Worm (Caenorhabditis elegans) whole organism, L4 larva: ENCODE results near the gene W08F4.10.

Experiments
- F26F4.8 ChIP-seq: fragments of 200-800 bp; sonication (Bioruptor generic); conservative IDR thresholded peaks from 2 replicates; pipeline ENCODE4 v1.3.6; 2022; ENCODE audit warnings: missing genetic modification characterization, missing compliant biosample characterization
- F37D6.2 ChIP-seq: sonication (generic microtip); optimal IDR thresholded peaks from 2 replicates; lab custom pipeline; 2016; ENCODE audit warnings: mild to moderate bottlenecking, missing genetic modification characterization, missing compliant biosample characterization
- F49E8.2 ChIP-seq: sonication (generic microtip); optimal IDR thresholded peaks from 2 replicates; lab custom pipeline; 2016; ENCODE audit warnings: missing compliant biosample characterization, mild to moderate bottlenecking, missing genetic modification characterization, borderline replicate concordance
- Y48G9A.11 ChIP-seq: fragments of 200-800 bp; sonication (Bioruptor generic); IDR thresholded peaks from 2 replicates; pipeline ENCODE4 v1.3.6; 2022; ENCODE audit warnings: missing genetic modification reagents, missing genetic modification characterization, missing compliant biosample characterization
- aha-1 ChIP-seq: fragments of 150-350 bp; peaks from one replicate; lab custom pipeline; 2014; ENCODE audit warnings: missing biosample characterization, missing genetic modification characterization
- ceh-20 ChIP-seq: fragments of 200-800 bp; sonication (Bioruptor generic); IDR thresholded peaks from 2 replicates; pipeline ENCODE4 v1.3.6; 2022; ENCODE audit warnings: missing genetic modification reagents, missing genetic modification characterization, missing compliant biosample characterization
- ceh-28 ChIP-seq: fragments of 150-350 bp; optimal IDR thresholded peaks from 2 replicates; lab custom pipeline; 2014; ENCODE audit warnings: missing biosample characterization, missing genetic modification reagents, missing genetic modification characterization
- ceh-32 ChIP-seq: sonication (generic microtip); optimal IDR thresholded peaks from 2 replicates; lab custom pipeline; 2016; ENCODE audit warnings: mild to moderate bottlenecking, missing genetic modification characterization, missing compliant biosample characterization; ENCODE audit not compliant: poor library complexity
- ceh-82 ChIP-seq: sonication (generic microtip); optimal IDR thresholded peaks from 2 replicates; lab custom pipeline; 2017; ENCODE audit warnings: missing biosample characterization, missing genetic modification characterization
- cey-2 ChIP-seq: sonication (generic microtip); optimal IDR thresholded peaks from 3 replicates; lab custom pipeline; 2017; ENCODE audit warnings: missing genetic modification characterization, mild to moderate bottlenecking, missing compliant biosample characterization, antibody characterized with exemption, borderline replicate concordance; ENCODE audit not compliant: insufficient read depth
- daf-16 ChIP-seq, 3 experiments: sonication (generic microtip); optimal IDR thresholded peaks; 2 replicates each; lab custom pipeline; 2016 to 2017; ENCODE audit warnings: missing genetic modification characterization in 3 of 3, missing genetic modification reagents in 3 of 3, mild to moderate bottlenecking in 2 of 3, missing compliant biosample characterization in 2 of 3, missing biosample characterization in 1 of 3, moderate library complexity in 1 of 3
- dmd-8 ChIP-seq: fragments of 200-800 bp; sonication (Bioruptor generic); IDR thresholded peaks from 2 replicates; pipeline ENCODE4 v1.3.6; 2022; ENCODE audit warnings: missing genetic modification characterization, missing compliant biosample characterization
- dmd-9 ChIP-seq: fragments of 200-800 bp; sonication (Bioruptor generic); IDR thresholded peaks from 2 replicates; pipeline ENCODE4 v1.3.6; 2022; ENCODE audit warnings: missing genetic modification reagents, missing genetic modification characterization, missing compliant biosample characterization
- dpl-1 ChIP-seq: fragments of 150-350 bp; optimal IDR thresholded peaks from 2 replicates; lab custom pipeline; 2014; ENCODE audit warnings: missing biosample characterization, missing genetic modification reagents, missing genetic modification characterization
- duxl-1 ChIP-seq: sonication (generic microtip); optimal IDR thresholded peaks from 2 replicates; lab custom pipeline; 2016; ENCODE audit warnings: mild to moderate bottlenecking, missing genetic modification characterization, moderate library complexity, missing compliant biosample characterization; ENCODE audit not compliant: poor library complexity
- dve-1 ChIP-seq: sonication (generic microtip); optimal IDR thresholded peaks from 2 replicates; lab custom pipeline; 2017; ENCODE audit warnings: antibody characterized with exemption, mild to moderate bottlenecking, missing genetic modification characterization, missing compliant biosample characterization; ENCODE audit not compliant: insufficient read depth
- fos-1 ChIP-seq: fragments of 150-350 bp; optimal IDR thresholded peaks from 2 replicates; lab custom pipeline; 2014; ENCODE audit warnings: missing biosample characterization, missing genetic modification characterization
- hif-1 ChIP-seq, 2 experiments: sonication (generic microtip); optimal IDR thresholded peaks; 2 replicates each; lab custom pipeline; 2016 to 2017; ENCODE audit warnings: missing compliant biosample characterization in 2 of 2, missing genetic modification characterization in 2 of 2, missing genetic modification reagents in 2 of 2, missing genotype in 2 of 2, mild to moderate bottlenecking in 1 of 2
- lin-29 ChIP-seq: fragments of 200-800 bp; sonication (Bioruptor generic); IDR thresholded peaks from 2 replicates; pipeline ENCODE4 v1.3.6; 2022; ENCODE audit warnings: missing genetic modification reagents, missing genetic modification characterization, missing compliant biosample characterization
- lin-38 ChIP-seq: fragments of 200-800 bp; sonication (Bioruptor generic); IDR thresholded peaks from 2 replicates; pipeline ENCODE4 v1.3.6; 2022; ENCODE audit warnings: missing genetic modification reagents, missing genetic modification characterization, missing compliant biosample characterization
- mdl-1 ChIP-seq, 2 experiments: fragments of 150-350 bp in 1 of 2; sonication (generic microtip) in 1 of 2; optimal IDR thresholded peaks; 2 replicates each; lab custom pipeline; 2014 to 2017; ENCODE audit warnings: missing biosample characterization in 2 of 2, missing genetic modification characterization in 2 of 2
- mdt-29 ChIP-seq: fragments of 200-800 bp; sonication (Bioruptor generic); IDR thresholded peaks from 2 replicates; pipeline ENCODE4 v1.3.6; 2022; ENCODE audit warnings: missing genetic modification reagents, missing genetic modification characterization, missing compliant biosample characterization
- mes-2 ChIP-seq: sonication (generic microtip); optimal IDR thresholded peaks from 2 replicates; lab custom pipeline; 2016; ENCODE audit warnings: missing genotype, mild to moderate bottlenecking, missing genetic modification characterization, missing compliant biosample characterization; ENCODE audit not compliant: poor library complexity, severe bottlenecking
- nhr-102 ChIP-seq: sonication (generic microtip); optimal IDR thresholded peaks from 2 replicates; lab custom pipeline; 2016; ENCODE audit warnings: mild to moderate bottlenecking, missing genetic modification characterization, moderate library complexity, missing compliant biosample characterization
- nhr-28 ChIP-seq: fragments of 150-350 bp; optimal IDR thresholded peaks from 2 replicates; lab custom pipeline; 2014; ENCODE audit warnings: missing biosample characterization, missing genetic modification characterization
- nhr-48 ChIP-seq: sonication (generic microtip); optimal IDR thresholded peaks from 2 replicates; lab custom pipeline; 2016; ENCODE audit warnings: mild to moderate bottlenecking, missing genetic modification characterization, missing compliant biosample characterization
- set-16 ChIP-seq: fragments of 200-800 bp; sonication (Bioruptor generic); IDR thresholded peaks from 2 replicates; pipeline ENCODE4 v1.3.6; 2022; ENCODE audit warnings: missing genetic modification reagents, missing genetic modification characterization, missing compliant biosample characterization
- snpc-1.2 ChIP-seq: fragments of 200-800 bp; sonication (Bioruptor generic); IDR thresholded peaks from 2 replicates; pipeline ENCODE4 v1.3.6; 2022; ENCODE audit warnings: missing genetic modification reagents, missing genetic modification characterization, missing compliant biosample characterization
- spr-1 ChIP-seq: sonication (generic microtip); optimal IDR thresholded peaks from 2 replicates; lab custom pipeline; 2016; ENCODE audit warnings: mild to moderate bottlenecking, missing genetic modification characterization, missing compliant biosample characterization
- unc-62 ChIP-seq, 3 experiments: fragments of 150-350 bp in 1 of 3; sonication (generic microtip); optimal IDR thresholded peaks in 2 of 3; peaks in 1 of 3; 1 replicate in 1 of 3; 2 replicates in 2 of 3; lab custom pipeline; 2014 to 2017; ENCODE audit warnings: missing biosample characterization in 3 of 3, missing genetic modification characterization in 3 of 3, missing genetic modification reagents in 3 of 3, missing genotype in 1 of 3
- vab-7 ChIP-seq: fragments of 200-800 bp; sonication (Bioruptor generic); IDR thresholded peaks from 2 replicates; pipeline ENCODE4 v1.3.6; 2022; ENCODE audit warnings: missing genetic modification reagents, missing genetic modification characterization, missing compliant biosample characterization
- zfp-2 ChIP-seq: sonication (generic microtip); optimal IDR thresholded peaks from 2 replicates; lab custom pipeline; 2016; ENCODE audit warnings: mild to moderate bottlenecking, missing genetic modification characterization, missing compliant biosample characterization
- zip-11 ChIP-seq: fragments of 200-800 bp; sonication (Bioruptor generic); IDR thresholded peaks from 2 replicates; pipeline ENCODE4 v1.3.6; 2022; ENCODE audit warnings: missing genetic modification characterization, missing compliant biosample characterization

The W08F4.10 gene

ce11 chrII:581983-582382, 9.0 kb downstream of the W08F4.10 start:
- no peak for TF ChIP-seq zfp-2 (tag; lab: Kevin White, UChicago)
- TF ChIP-seq ceh-28 (tag; lab: Kevin White, UChicago), result no peak
- TF ChIP-seq snpc-1.2, result 0 out of 2 replicates have a peak, but pooled peaks have one; percentile 39
- peak; percentile 63; the same call in 1 of the 2 replicates for TF ChIP-seq dmd-8 (GFP tag; lab: Robert Waterston, UW)
- TF ChIP-seq F49E8.2 (tag; lab: Kevin White, UChicago), result peak; percentile 46
- no peak for TF ChIP-seq spr-1 (tag; lab: Kevin White, UChicago)
- peak; percentile 24 for TF ChIP-seq duxl-1 (tag; lab: Kevin White, UChicago)
- peak; percentile 41 for TF ChIP-seq lin-38 (GFP tag; lab: Robert Waterston, UW)
- no peak for TF ChIP-seq F26F4.8 (GFP tag; lab: Robert Waterston, UW)

ce11 chrII:580189-580643, 10.8 kb downstream of the W08F4.10 start, which contains the start of the genes cdc-37 and W08F4.3:
Gene cdc-37, minus strand, starts transcription at chrII:580593.
Gene W08F4.3, plus strand, starts transcription at chrII:580602.
- TF ChIP-seq vab-7 (GFP tag; lab: Robert Waterston, UW), result no peak
- TF ChIP-seq nhr-48, result no peak
- TF ChIP-seq Y48G9A.11 (GFP tag; lab: Robert Waterston, UW), result peak; percentile 43; the same call in 1 of the 2 replicates
- TF ChIP-seq mes-2 (tag; lab: Kevin White, UChicago), result peak; percentile 51
- no peak for TF ChIP-seq mdt-29
- TF ChIP-seq fos-1, result no peak
- peak; percentile 60 for TF ChIP-seq lin-38 (GFP tag; lab: Robert Waterston, UW)
- no peak for TF ChIP-seq ceh-28 (tag; lab: Kevin White, UChicago)
- TF ChIP-seq dpl-1 (GFP tag; lab: Kevin White, UChicago), result peak; percentile 8
- no peak for TF ChIP-seq ceh-82 (tag; lab: Kevin White, UChicago)
- TF ChIP-seq ceh-20 (GFP tag; lab: Robert Waterston, UW), result no peak

DNA sequence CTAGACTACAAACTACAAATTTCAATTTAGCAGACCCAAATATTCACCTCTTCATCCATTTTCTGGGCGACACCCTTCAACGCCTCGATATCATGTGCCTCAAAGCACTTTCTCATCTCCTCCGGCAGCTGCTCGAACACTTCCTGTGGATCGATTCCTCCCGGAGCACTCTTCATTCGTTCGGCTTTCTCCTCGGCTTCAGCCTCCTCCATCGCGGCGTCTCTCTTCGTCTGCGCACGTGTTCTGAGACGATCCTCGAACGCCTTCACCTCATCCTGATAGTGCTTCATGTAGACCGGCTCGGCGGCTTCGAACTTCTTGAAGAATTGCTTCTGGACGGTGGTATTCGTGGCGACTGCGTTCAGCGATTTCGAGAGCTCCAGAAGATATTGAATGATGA, 12.2 kb downstream of the W08F4.10 start:
- no peak for TF ChIP-seq zip-11 (GFP tag; lab: Robert Waterston, UW)
- TF ChIP-seq nhr-102 (tag; lab: Kevin White, UChicago), result no peak
- no peak for TF ChIP-seq cey-2
- no peak for TF ChIP-seq lin-29 (GFP tag; lab: Robert Waterston, UW)
- TF ChIP-seq lin-38 (GFP tag; lab: Robert Waterston, UW), result 0 out of 2 replicates have a peak, but pooled peaks have one; percentile 2
- no peak for TF ChIP-seq dve-1 (tag; lab: Kevin White, UChicago)
- peak; percentile 77 for TF ChIP-seq set-16
- 0 out of 2 replicates have a peak, but pooled peaks have one; percentile 26 for TF ChIP-seq dmd-9 (GFP tag; lab: Robert Waterston, UW)
- TF ChIP-seq F37D6.2 (tag; lab: Kevin White, UChicago), result no peak

- no peak for TF ChIP-seq mdl-1 (tag; optimal IDR thresholded peaks at IDR 0.05; lab: Kevin White, UChicago)
- no peak for TF ChIP-seq daf-16 (GFP tag; optimal IDR thresholded peaks at IDR 0.05; lab: Kevin White, UChicago)
- TF ChIP-seq daf-16 (tag; optimal IDR thresholded peaks at IDR 0.05; lab: Kevin White, UChicago), result peak; percentile 0
- TF ChIP-seq lin-38 (GFP tag; lab: Robert Waterston, UW), result peak; percentile 52
These were observed 13.4 kb downstream of the W08F4.10 start, which contains the start of gene W08F4.7 for ce11 chrII:577632-578031. Gene W08F4.7, minus strand, starts transcription at chrII:577732.

- TF ChIP-seq snpc-1.2, result no peak
- peak; percentile 75 for TF ChIP-seq aha-1 (tag; lab: Kevin White, UChicago)
- no peak for TF ChIP-seq nhr-28
- no peak for TF ChIP-seq hif-1 (tag; optimal IDR thresholded peaks at IDR 0.05; lab: Kevin White, UChicago)
- TF ChIP-seq ceh-32 (tag; lab: Kevin White, UChicago), result no peak
- peak in 1 of 2 experiments; percentile 46 for TF ChIP-seq unc-62 (GFP tag; optimal IDR thresholded peaks at IDR 0.05 in 1 of 2; lab: Kevin White, UChicago)
- TF ChIP-seq unc-62 (tag; optimal IDR thresholded peaks at IDR 0.05; lab: Kevin White, UChicago), result no peak
These were observed 16.9 kb downstream of the W08F4.10 start for ce11 chrII:574064-574463.
